Fruit fly (Drosophila melanogaster) whole organism, embryonic: Measurements from ENCODE around the gene CG6931.

Source experiments
- Adf1 ChIP-seq: fragments of 200-800 bp; sonication (Bioruptor generic); IDR thresholded peaks from 2 replicates; pipeline ENCODE4 v1.3.6; 2022; ENCODE audit warnings: missing biosample characterization, missing genetic modification characterization
- Antp ChIP-seq: fragments of 200-800 bp; sonication (Bioruptor generic); optimal IDR thresholded peaks from 3 replicates; lab custom pipeline; 2016; ENCODE audit warnings: missing biosample characterization, missing genetic modification characterization
- Bteb2 ChIP-seq: fragments of 200-800 bp; sonication (Bioruptor generic); optimal IDR thresholded peaks from 2 replicates; lab custom pipeline; 2016; ENCODE audit warnings: missing biosample characterization, missing genetic modification characterization
- CG12155 ChIP-seq: fragments of 200-800 bp; sonication (Bioruptor generic); optimal IDR thresholded peaks from 3 replicates; lab custom pipeline; 2016; ENCODE audit warnings: missing biosample characterization, missing genetic modification characterization
- CG12299 ChIP-seq: fragments of 200-800 bp; sonication (Bioruptor generic); optimal IDR thresholded peaks from 2 replicates; lab custom pipeline; 2018; ENCODE audit warnings: missing biosample characterization, mild to moderate bottlenecking, missing genetic modification characterization
- CG14014 ChIP-seq: fragments of 200-800 bp; sonication (Bioruptor generic); IDR thresholded peaks from 2 replicates; pipeline ENCODE4 v1.3.6; 2022; ENCODE audit warnings: missing biosample characterization, missing genetic modification characterization
- CG15269 ChIP-seq: fragments of 200-800 bp; sonication (Bioruptor generic); optimal IDR thresholded peaks from 2 replicates; lab custom pipeline; 2018; ENCODE audit warnings: missing biosample characterization, mild to moderate bottlenecking, missing genetic modification characterization, moderate library complexity
- CG17568 ChIP-seq: fragments of 200-800 bp; sonication (Bioruptor generic); optimal IDR thresholded peaks from 2 replicates; lab custom pipeline; 2018; ENCODE audit warnings: missing biosample characterization, mild to moderate bottlenecking, missing genetic modification characterization, moderate library complexity
- CG31365 ChIP-seq: fragments of 200-800 bp; sonication (Bioruptor generic); optimal IDR thresholded peaks from 2 replicates; lab custom pipeline; 2018; ENCODE audit warnings: missing biosample characterization, mild to moderate bottlenecking, missing genetic modification characterization
- CG31388 ChIP-seq: fragments of 200-800 bp; sonication (Bioruptor generic); optimal IDR thresholded peaks from 2 replicates; lab custom pipeline; 2016; ENCODE audit warnings: missing biosample characterization, missing genetic modification characterization
- CG33557 ChIP-seq: fragments of 200-800 bp; sonication (Bioruptor generic); optimal IDR thresholded peaks from 2 replicates; lab custom pipeline; 2019; ENCODE audit warnings: missing biosample characterization, mild to moderate bottlenecking, missing genetic modification characterization, moderate library complexity
- CG43689 ChIP-seq: fragments of 200-800 bp; sonication (Bioruptor generic); IDR thresholded peaks from 2 replicates; pipeline ENCODE4 v1.3.6; 2022; ENCODE audit warnings: missing biosample characterization, missing genetic modification characterization
- CG5953 ChIP-seq: fragments of 200-800 bp; sonication (Bioruptor generic); IDR thresholded peaks from 2 replicates; pipeline ENCODE4 v1.3.6; 2022; ENCODE audit warnings: missing biosample characterization, missing genetic modification characterization
- CG6654 ChIP-seq: fragments of 200-800 bp; sonication (Bioruptor generic); optimal IDR thresholded peaks from 2 replicates; lab custom pipeline; 2017; ENCODE audit warnings: missing biosample characterization, mild to moderate bottlenecking, missing genetic modification characterization
- CG7745 ChIP-seq: fragments of 200-800 bp; sonication (Bioruptor generic); optimal IDR thresholded peaks from 2 replicates; lab custom pipeline; 2018; ENCODE audit warnings: missing biosample characterization, mild to moderate bottlenecking, missing genetic modification characterization, moderate library complexity
- CG7928 ChIP-seq: fragments of 200-800 bp; sonication (Bioruptor generic); optimal IDR thresholded peaks from 2 replicates; lab custom pipeline; 2017; ENCODE audit warnings: missing biosample characterization, mild to moderate bottlenecking, missing genetic modification characterization
- CG8089 ChIP-seq: fragments of 200-800 bp; sonication (Bioruptor generic); optimal IDR thresholded peaks from 3 replicates; lab custom pipeline; 2016; ENCODE audit warnings: missing biosample characterization, missing genetic modification characterization
- CG9727 ChIP-seq: fragments of 200-800 bp; sonication (Bioruptor generic); optimal IDR thresholded peaks from 3 replicates; lab custom pipeline; 2017; ENCODE audit warnings: missing biosample characterization, mild to moderate bottlenecking, missing genetic modification characterization
- CG9876 ChIP-seq: fragments of 200-800 bp; sonication (Bioruptor generic); optimal IDR thresholded peaks from 2 replicates; lab custom pipeline; 2016; ENCODE audit warnings: missing biosample characterization, missing genetic modification characterization
- Camta ChIP-seq: fragments of 200-800 bp; sonication (Bioruptor generic); optimal IDR thresholded peaks from 2 replicates; lab custom pipeline; 2016; ENCODE audit warnings: missing biosample characterization, missing genetic modification characterization
- Dfd ChIP-seq, 2 experiments: fragments of >200 bp; optimal IDR thresholded peaks; 2 replicates each; lab custom pipeline; 2017; ENCODE audit warnings: missing biosample characterization in 2 of 2, missing genetic modification characterization in 2 of 2
- H15 ChIP-seq: fragments of 200-800 bp; sonication (Bioruptor generic); IDR thresholded peaks from 3 replicates; pipeline ENCODE4 v1.3.6; 2022; ENCODE audit warnings: missing biosample characterization, missing genetic modification characterization
- HmgD ChIP-seq: fragments of 200-800 bp; sonication (Bioruptor generic); optimal IDR thresholded peaks from 3 replicates; lab custom pipeline; 2016; ENCODE audit warnings: missing biosample characterization, missing genetic modification characterization
- Hr78 ChIP-seq, 2 experiments: fragments of 200-800 bp in 1 of 2; fragments of >200 bp in 1 of 2; sonication (Bioruptor generic) in 1 of 2; optimal IDR thresholded peaks; 2 replicates each; lab custom pipeline; 2017 to 2019; ENCODE audit warnings: missing biosample characterization in 2 of 2, missing genetic modification characterization in 2 of 2, mild to moderate bottlenecking in 1 of 2, moderate library complexity in 1 of 2
- Hsf ChIP-seq: fragments of 200-800 bp; sonication (Bioruptor generic); optimal IDR thresholded peaks from 3 replicates; lab custom pipeline; 2016; ENCODE audit warnings: missing biosample characterization, missing genetic modification characterization
- Pdp1 ChIP-seq, 2 experiments: fragments of 200-800 bp; sonication (Bioruptor generic); optimal IDR thresholded peaks; 3 replicates each; lab custom pipeline; 2016; ENCODE audit warnings: missing biosample characterization in 2 of 2, missing genetic modification characterization in 2 of 2, mild to moderate bottlenecking in 1 of 2, moderate library complexity in 1 of 2
- Ssrp ChIP-seq: fragments of 200-800 bp; sonication (Bioruptor generic); optimal IDR thresholded peaks from 2 replicates; lab custom pipeline; 2018; ENCODE audit warnings: missing biosample characterization, mild to moderate bottlenecking, missing genetic modification characterization, moderate library complexity
- amos ChIP-seq: fragments of 200-800 bp; sonication (Bioruptor generic); IDR thresholded peaks from 2 replicates; pipeline ENCODE4 v1.3.6; 2022; ENCODE audit warnings: missing biosample characterization, missing genetic modification characterization; ENCODE audit not compliant: partially characterized antibody
- ap ChIP-seq: fragments of 200-800 bp; sonication (Bioruptor generic); IDR thresholded peaks from 2 replicates; pipeline ENCODE4 v1.3.6; 2022; ENCODE audit warnings: missing biosample characterization, missing genetic modification characterization
- ara ChIP-seq: fragments of 200-800 bp; sonication (Bioruptor generic); IDR thresholded peaks from 2 replicates; pipeline ENCODE4 v1.3.6; 2022; ENCODE audit warnings: missing biosample characterization, missing genetic modification characterization
- az2 ChIP-seq: fragments of 200-800 bp; sonication (Bioruptor generic); optimal IDR thresholded peaks from 3 replicates; lab custom pipeline; 2016; ENCODE audit warnings: missing biosample characterization, missing genetic modification characterization
- bab2 ChIP-seq: fragments of 200-800 bp; sonication (Bioruptor generic); optimal IDR thresholded peaks from 2 replicates; lab custom pipeline; 2016; ENCODE audit warnings: missing biosample characterization, missing genetic modification characterization
- btn ChIP-seq: fragments of 200-800 bp; sonication (Bioruptor generic); optimal IDR thresholded peaks from 2 replicates; lab custom pipeline; 2016; ENCODE audit warnings: missing biosample characterization, missing genetic modification characterization
- chinmo ChIP-seq: fragments of 200-800 bp; sonication (Bioruptor generic); IDR thresholded peaks from 4 replicates; pipeline ENCODE4 v1.3.6; 2022; ENCODE audit warnings: missing biosample characterization, missing genetic modification characterization; ENCODE audit not compliant: partially characterized antibody
- ci ChIP-seq: fragments of 200-800 bp; sonication (Bioruptor generic); IDR thresholded peaks from 3 replicates; pipeline ENCODE4 v1.3.6; 2022; ENCODE audit warnings: missing biosample characterization, missing genetic modification characterization
- danr ChIP-seq: fragments of 200-800 bp; sonication (Bioruptor generic); IDR thresholded peaks from 2 replicates; pipeline ENCODE4 v1.3.6; 2022; ENCODE audit warnings: missing biosample characterization, missing genetic modification characterization
- fd3F ChIP-seq: fragments of 200-800 bp; sonication (Bioruptor generic); optimal IDR thresholded peaks from 2 replicates; lab custom pipeline; 2018; ENCODE audit warnings: missing biosample characterization, mild to moderate bottlenecking, missing genetic modification characterization, moderate library complexity
- fd64A ChIP-seq: fragments of 200-800 bp; sonication (Bioruptor generic); optimal IDR thresholded peaks from 3 replicates; lab custom pipeline; 2018; ENCODE audit warnings: missing biosample characterization, mild to moderate bottlenecking, missing genetic modification characterization
- fru ChIP-seq: fragments of >200 bp; optimal IDR thresholded peaks from 2 replicates; lab custom pipeline; 2017
- hbn ChIP-seq: fragments of 200-800 bp; sonication (Bioruptor generic); IDR thresholded peaks from 2 replicates; pipeline ENCODE4 v1.3.6; 2022; ENCODE audit warnings: missing biosample characterization, missing genetic modification characterization; ENCODE audit not compliant: partially characterized antibody
- lbe ChIP-seq: fragments of 200-800 bp; sonication (Bioruptor generic); optimal IDR thresholded peaks from 2 replicates; lab custom pipeline; 2016; ENCODE audit warnings: missing biosample characterization, mild to moderate bottlenecking, missing genetic modification characterization
- pnt ChIP-seq: fragments of 200-800 bp; sonication (Bioruptor generic); optimal IDR thresholded peaks from 3 replicates; lab custom pipeline; 2016; ENCODE audit warnings: missing biosample characterization, missing genetic modification characterization
- slbo ChIP-seq: fragments of 200-800 bp; sonication (Bioruptor generic); IDR thresholded peaks from 2 replicates; pipeline ENCODE4 v1.3.6; 2022; ENCODE audit warnings: missing biosample characterization, missing genetic modification characterization
- sna ChIP-seq: fragments of 200-800 bp; sonication (Bioruptor generic); IDR thresholded peaks from 2 replicates; pipeline ENCODE4 v1.3.6; 2022; ENCODE audit warnings: missing biosample characterization, missing genetic modification characterization; ENCODE audit not compliant: partially characterized antibody
- sr ChIP-seq: fragments of 200-800 bp; sonication (Bioruptor generic); IDR thresholded peaks from 3 replicates; pipeline ENCODE4 v1.3.6; 2022; ENCODE audit warnings: missing biosample characterization, missing genetic modification characterization
- ssp ChIP-seq: fragments of 200-800 bp; sonication (Bioruptor generic); IDR thresholded peaks from 2 replicates; pipeline ENCODE4 v1.3.6; 2022; ENCODE audit warnings: missing biosample characterization, missing genetic modification characterization
- unc-4 ChIP-seq: fragments of 200-800 bp; sonication (Bioruptor generic); IDR thresholded peaks from 2 replicates; pipeline ENCODE4 v1.3.6; 2022; ENCODE audit warnings: missing biosample characterization, missing genetic modification characterization; ENCODE audit not compliant: partially characterized antibody
- vvl ChIP-seq: fragments of 200-800 bp; sonication (Bioruptor generic); IDR thresholded peaks from 2 replicates; pipeline ENCODE4 v1.3.6; 2022; ENCODE audit warnings: missing biosample characterization, missing genetic modification characterization
- z ChIP-seq: fragments of 200-800 bp; sonication (Bioruptor generic); IDR thresholded peaks from 3 replicates; pipeline ENCODE4 v1.3.6; 2022; ENCODE audit warnings: missing biosample characterization, missing genetic modification characterization

The CG6931 gene

DNA sequence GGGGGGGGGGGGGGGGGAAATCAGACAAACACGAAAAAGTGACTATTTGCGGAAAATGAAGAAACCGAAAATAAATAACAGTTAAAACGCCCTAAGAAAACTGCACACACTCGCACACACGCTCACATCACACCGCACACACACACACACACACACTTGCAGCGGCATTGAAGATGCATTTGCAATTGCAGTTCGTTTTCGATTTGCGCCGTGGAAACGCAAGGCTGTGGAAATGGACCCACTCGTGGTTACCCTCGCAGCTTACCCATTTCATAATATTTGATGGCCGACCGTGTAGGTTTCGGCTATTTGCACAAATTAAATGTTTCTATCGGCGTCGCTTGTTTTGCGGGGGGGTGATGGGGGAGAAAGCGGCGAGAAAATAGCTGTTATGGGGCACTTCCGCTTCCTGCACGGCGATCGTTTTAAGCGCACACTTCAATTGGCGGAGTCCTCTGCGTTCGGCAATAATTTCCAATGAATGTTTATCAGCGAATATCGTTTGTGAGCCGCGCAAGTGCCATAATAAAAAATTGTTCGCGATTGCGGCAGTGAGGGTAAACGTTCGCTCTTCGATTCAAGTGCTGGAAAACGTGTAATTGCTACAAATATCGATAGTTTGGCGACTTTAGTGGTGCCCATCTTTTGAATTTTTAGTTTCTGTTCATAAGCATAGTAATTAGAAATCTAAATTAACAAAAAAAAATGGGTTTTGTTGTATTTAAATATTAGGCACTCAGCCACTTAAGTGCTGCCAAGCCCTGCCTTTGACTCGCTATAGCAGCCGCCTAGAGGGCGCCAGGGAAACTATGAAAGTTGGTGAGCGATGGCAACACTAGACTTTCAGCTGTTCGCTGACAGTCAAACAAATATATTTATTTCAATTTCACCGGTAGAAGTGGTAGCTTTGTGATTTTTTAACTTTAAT is 12.0 kb downstream of the CG6931 start, which contains the start of the genes Pop2 and CG6928 (continued):
- TF ChIP-seq ara (GFP tag; lab: Robert Waterston, UW) (peak; percentile 54; the same call in 1 of the 2 replicates), CG5953 (no peak), CG7745 (no peak), CG8089 (peak; percentile 58), Bteb2 (peak; percentile 83), hbn (GFP tag; lab: Robert Waterston, UW) (peak; percentile 92), Ssrp (tag; lab: Kevin White, UChicago) (peak; percentile 48), sr (GFP tag; lab: Robert Waterston, UW) (no peak), vvl (peak; percentile 86), CG7928 (GFP tag; lab: Kevin White, UChicago) (peak; percentile 79), HmgD (GFP tag; lab: Kevin White, UChicago) (peak; percentile 70), unc-4 (peak; percentile 88), CG31365 (peak; percentile 9), Hsf (GFP tag; lab: Kevin White, UChicago) (peak; percentile 85), CG12155 (GFP tag; lab: Kevin White, UChicago) (peak; percentile 81), pnt (peak; percentile 82), chinmo (GFP tag; lab: Robert Waterston, UW) (peak; percentile 82), CG31388 (GFP tag; lab: Kevin White, UChicago) (peak; percentile 61), ssp (peak; percentile 60), CG15269 (no peak), bab2 (GFP tag; lab: Kevin White, UChicago) (peak; percentile 86), amos (GFP tag; lab: Robert Waterston, UW) (peak; percentile 83), fru (lab: Kevin White, UChicago) (no peak), ap (GFP tag; lab: Robert Waterston, UW) (peak; percentile 68; the same call in 1 of the 2 replicates), CG17568 (GFP tag; lab: Kevin White, UChicago) (peak; percentile 39), Hr78 (GFP tag; optimal IDR thresholded peaks at IDR 0.05; lab: Kevin White, UChicago) (no peak), CG14014 (GFP tag; lab: Robert Waterston, UW) (peak; percentile 63; the same call in 1 of the 2 replicates), btn (GFP tag; lab: Kevin White, UChicago) (peak; percentile 44), H15 (peak; percentile 66; the same call in 2 of the 3 replicates), sna (GFP tag; lab: Robert Waterston, UW) (peak; percentile 92), CG9876 (GFP tag; lab: Kevin White, UChicago) (peak; percentile 79), CG6654 (GFP tag; lab: Kevin White, UChicago) (peak; percentile 14), z (no peak), az2 (GFP tag; lab: Kevin White, UChicago) (peak; percentile 64), Dfd (GFP tag; optimal IDR thresholded peaks at IDR 0.05; lab: Kevin White, UChicago) (peak in 1 of 2 experiments; percentile 53), ci (GFP tag; lab: Robert Waterston, UW) (peak; percentile 83), Pdp1 (GFP tag; optimal IDR thresholded peaks at IDR 0.05; lab: Kevin White, UChicago) (peak; percentile 77 to 78), CG33557 (peak; percentile 29), CG12299 (no peak), fd64A (GFP tag; lab: Kevin White, UChicago) (no peak), fd3F (GFP tag; lab: Kevin White, UChicago) (peak; percentile 49), Antp (GFP tag; lab: Kevin White, UChicago) (peak; percentile 86), CG9727 (peak; percentile 72), danr (GFP tag; lab: Robert Waterston, UW) (0 out of 2 replicates have a peak, but pooled peaks have one; percentile 29), CG43689 (GFP tag; lab: Robert Waterston, UW) (no peak), lbe (GFP tag; lab: Kevin White, UChicago) (peak; percentile 42), Camta (peak; percentile 70), Adf1 (GFP tag; lab: Robert Waterston, UW) (peak; percentile 51), slbo (GFP tag; lab: Robert Waterston, UW) (peak; percentile 88)
